Worm (Caenorhabditis elegans): ENCODE results near the gene C30B5.2.

DNA sequence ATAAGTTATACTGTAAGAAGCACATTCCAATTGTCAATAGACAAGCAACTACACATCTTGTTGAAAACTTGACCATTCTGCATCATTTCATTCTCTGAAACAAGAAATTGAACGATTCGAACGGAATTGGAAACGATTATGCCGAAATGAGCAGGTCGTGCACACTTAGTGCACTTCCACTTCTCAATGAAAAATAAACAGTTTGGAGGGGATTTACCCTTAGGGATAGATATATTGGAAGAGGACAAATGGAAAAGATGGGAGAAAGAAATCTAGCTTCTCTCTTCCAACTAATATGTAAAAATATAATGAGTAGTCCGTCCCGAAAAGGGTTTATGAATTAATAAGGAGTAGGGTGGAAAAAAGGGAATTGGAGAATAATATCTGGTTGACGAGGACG lies 27.8 kb upstream of the C30B5.2 start, which contains the start of gene hst-3.1:
- TF ChIP-seq nhr-77 (tag; optimal IDR thresholded peaks at IDR 0.05) (no peak), jun-1 (tag; optimal IDR thresholded peaks at IDR 0.05) (no peak), unc-39 (tag; optimal IDR thresholded peaks at IDR 0.05) (no peak), fos-1 (tag; optimal IDR thresholded peaks at IDR 0.05) (no peak), ztf-11 (tag; optimal IDR thresholded peaks at IDR 0.05) (no peak), ZK546.5 (tag; optimal IDR thresholded peaks at IDR 0.05) (no peak), ama-1 (optimal IDR thresholded peaks at IDR 0.05) (no peak), eor-1 (tag; optimal IDR thresholded peaks at IDR 0.05) (no peak), elt-3 (tag; optimal IDR thresholded peaks at IDR 0.05) (no peak), sea-2 (GFP tag; optimal IDR thresholded peaks at IDR 0.05) (no peak), nhr-11 (tag; optimal IDR thresholded peaks at IDR 0.05) (no peak), nhr-76 (tag; optimal IDR thresholded peaks at IDR 0.05) (no peak), nhr-25 (tag; optimal IDR thresholded peaks at IDR 0.05) (no peak)
